Fruit fly (Drosophila melanogaster): ENCODE results near the gene Smr.

Gene Smr

DNA sequence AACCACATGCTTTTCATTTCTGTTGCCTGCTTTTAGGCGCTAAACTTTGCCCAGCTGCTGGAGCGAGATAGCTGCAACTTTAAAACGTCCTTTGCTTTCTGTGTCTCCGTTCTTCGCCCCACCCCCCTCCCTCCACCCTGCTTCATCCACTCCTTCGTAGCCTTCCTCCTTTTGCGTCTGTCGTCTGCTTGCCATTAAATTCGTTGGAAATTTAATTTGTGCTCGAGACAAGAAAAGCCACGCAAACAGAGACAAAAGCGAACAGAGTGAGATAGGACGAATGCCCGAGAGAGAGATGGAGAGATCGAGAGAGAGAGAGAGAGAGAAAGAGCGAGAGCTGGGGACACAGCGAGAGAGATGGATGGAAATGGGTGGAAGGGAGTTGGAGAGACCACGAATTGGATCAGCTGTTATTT lies 22.5 kb downstream of the Smr start:
- TF ChIP-seq CG33017 (tag; optimal IDR thresholded peaks at IDR 0.05) (no peak), kay (GFP tag; ENCODE audit: borderline replicate concordance) (peak; percentile 91)

dm6 chrX:12719152-12719779 lies 23.2 kb downstream of the Smr start:
- no peak for TF ChIP-seq pad (GFP tag; optimal IDR thresholded peaks at IDR 0.05)
- TF ChIP-seq CG12768 (GFP tag; optimal IDR thresholded peaks at IDR 0.05) = peak; percentile 30
- TF ChIP-seq CG7045 (GFP tag; optimal IDR thresholded peaks at IDR 0.05) = peak; percentile 58
- TF ChIP-seq cnc (optimal IDR thresholded peaks at IDR 0.05) = no peak
- peak; percentile 21 for TF ChIP-seq bab1 (GFP tag; optimal IDR thresholded peaks at IDR 0.05)
- TF ChIP-seq CG5204 (GFP tag; optimal IDR thresholded peaks at IDR 0.05) = peak; percentile 59
- TF ChIP-seq Clk (GFP tag; optimal IDR thresholded peaks at IDR 0.05) = peak; percentile 53
- peak; percentile 68 for TF ChIP-seq CG11617 (GFP tag; optimal IDR thresholded peaks at IDR 0.05)
- TF ChIP-seq CG7101 (tag; optimal IDR thresholded peaks at IDR 0.05) = peak; percentile 74
- TF ChIP-seq Mnt (GFP tag; optimal IDR thresholded peaks at IDR 0.05) = peak; percentile 1
- peak; percentile 70 for TF ChIP-seq CG14711 (tag; optimal IDR thresholded peaks at IDR 0.05)
- peak; percentile 48 for TF ChIP-seq CG33017 (tag; optimal IDR thresholded peaks at IDR 0.05)
- no peak for TF ChIP-seq Crg-1 (GFP tag; optimal IDR thresholded peaks at IDR 0.05)
- peak; percentile 41 for TF ChIP-seq CG1620 (GFP tag; optimal IDR thresholded peaks at IDR 0.05)
- TF ChIP-seq tj (GFP tag; optimal IDR thresholded peaks at IDR 0.05) = peak; percentile 66
- no peak for TF ChIP-seq ovo (GFP tag; optimal IDR thresholded peaks at IDR 0.05)
- TF ChIP-seq toe (GFP tag; optimal IDR thresholded peaks at IDR 0.05) = no peak

dm6 chrX:12718625-12719024 lies 23.8 kb downstream of the Smr start:
- TF ChIP-seq CG1620 (GFP tag; optimal IDR thresholded peaks at IDR 0.05) = no peak
- no peak for TF ChIP-seq CG33017 (tag; optimal IDR thresholded peaks at IDR 0.05)
- no peak for TF ChIP-seq Hr96 (GFP tag; optimal IDR thresholded peaks at IDR 0.05)
- TF ChIP-seq toe (GFP tag; optimal IDR thresholded peaks at IDR 0.05) = no peak
- peak; percentile 14 for TF ChIP-seq pad (GFP tag; optimal IDR thresholded peaks at IDR 0.05)
- peak; percentile 46 for TF ChIP-seq ovo (GFP tag; optimal IDR thresholded peaks at IDR 0.05)
- no peak for TF ChIP-seq CG7101 (tag; optimal IDR thresholded peaks at IDR 0.05)
- TF ChIP-seq CG11617 (GFP tag; optimal IDR thresholded peaks at IDR 0.05) = no peak

DNA sequence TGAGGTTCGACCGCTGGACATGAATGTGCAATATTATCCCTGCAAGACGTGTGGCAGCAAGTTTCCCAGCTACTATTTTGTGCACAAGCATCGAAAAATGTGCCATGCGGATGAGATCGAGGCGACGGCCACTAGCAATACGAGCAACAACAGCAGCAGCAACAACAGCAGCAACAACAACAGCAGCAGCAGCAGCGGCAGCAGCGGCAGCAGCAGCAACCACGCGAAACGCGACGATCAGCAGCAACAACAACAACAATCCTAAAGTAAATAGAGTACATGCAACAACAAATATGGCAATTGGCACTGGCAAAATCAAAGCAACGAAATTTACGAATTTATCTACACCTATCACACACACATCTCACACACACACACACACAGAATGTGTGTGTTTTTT lies 34.1 kb downstream of the Smr start:
- TF ChIP-seq CG14711 (tag; optimal IDR thresholded peaks at IDR 0.05) (no peak), Crg-1 (GFP tag; optimal IDR thresholded peaks at IDR 0.05) (no peak), CG7101 (tag; optimal IDR thresholded peaks at IDR 0.05) (no peak), Mnt (GFP tag; optimal IDR thresholded peaks at IDR 0.05) (no peak), Hr96 (GFP tag; optimal IDR thresholded peaks at IDR 0.05) (no peak), CG11617 (GFP tag; optimal IDR thresholded peaks at IDR 0.05) (no peak), bab1 (GFP tag; optimal IDR thresholded peaks at IDR 0.05) (no peak), tj (GFP tag; optimal IDR thresholded peaks at IDR 0.05) (no peak), cnc (optimal IDR thresholded peaks at IDR 0.05) (no peak), ovo (GFP tag; optimal IDR thresholded peaks at IDR 0.05) (no peak), toe (GFP tag; optimal IDR thresholded peaks at IDR 0.05) (no peak), cic (GFP tag; optimal IDR thresholded peaks at IDR 0.05) (no peak), CG5204 (GFP tag; optimal IDR thresholded peaks at IDR 0.05) (no peak), CG7045 (GFP tag; optimal IDR thresholded peaks at IDR 0.05) (no peak), pad (GFP tag; optimal IDR thresholded peaks at IDR 0.05) (no peak), CG12768 (GFP tag; optimal IDR thresholded peaks at IDR 0.05) (no peak), CG1620 (GFP tag; optimal IDR thresholded peaks at IDR 0.05) (no peak), CG33017 (tag; optimal IDR thresholded peaks at IDR 0.05) (no peak)

DNA sequence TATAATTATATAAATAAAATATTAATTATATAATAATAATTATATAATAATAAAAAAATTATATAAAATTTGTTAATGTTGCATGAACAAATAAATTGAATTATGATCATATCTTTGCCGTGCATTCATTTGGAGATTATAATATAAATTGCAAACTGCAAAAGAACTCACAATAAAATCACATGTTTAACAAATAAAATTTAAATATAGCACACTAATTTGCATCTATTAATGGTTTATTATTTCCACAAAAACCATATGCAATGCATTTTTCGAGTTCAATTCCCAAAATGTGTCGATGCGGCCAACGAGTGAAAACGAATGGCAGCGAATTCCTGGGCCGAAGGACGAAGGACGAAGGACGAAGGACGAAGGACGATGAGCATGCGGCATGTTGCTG lies 36.9 kb downstream of the Smr start, which contains the start of gene CG15725:
Gene CG15725 (plus strand): TSS at position 301 of the 400 bp plus-strand sequence.
- TF ChIP-seq Hr96 (GFP tag; optimal IDR thresholded peaks at IDR 0.05) (no peak), Clk (GFP tag; optimal IDR thresholded peaks at IDR 0.05) (no peak)

dm6 chrX:12699095-12699750 lies 43.2 kb downstream of the Smr start:
- TF ChIP-seq pad (GFP tag; optimal IDR thresholded peaks at IDR 0.05) (no peak), CG33017 (tag; optimal IDR thresholded peaks at IDR 0.05) (no peak), CG11617 (GFP tag; optimal IDR thresholded peaks at IDR 0.05) (no peak), CG14711 (tag; optimal IDR thresholded peaks at IDR 0.05) (peak; percentile 4)

DNA sequence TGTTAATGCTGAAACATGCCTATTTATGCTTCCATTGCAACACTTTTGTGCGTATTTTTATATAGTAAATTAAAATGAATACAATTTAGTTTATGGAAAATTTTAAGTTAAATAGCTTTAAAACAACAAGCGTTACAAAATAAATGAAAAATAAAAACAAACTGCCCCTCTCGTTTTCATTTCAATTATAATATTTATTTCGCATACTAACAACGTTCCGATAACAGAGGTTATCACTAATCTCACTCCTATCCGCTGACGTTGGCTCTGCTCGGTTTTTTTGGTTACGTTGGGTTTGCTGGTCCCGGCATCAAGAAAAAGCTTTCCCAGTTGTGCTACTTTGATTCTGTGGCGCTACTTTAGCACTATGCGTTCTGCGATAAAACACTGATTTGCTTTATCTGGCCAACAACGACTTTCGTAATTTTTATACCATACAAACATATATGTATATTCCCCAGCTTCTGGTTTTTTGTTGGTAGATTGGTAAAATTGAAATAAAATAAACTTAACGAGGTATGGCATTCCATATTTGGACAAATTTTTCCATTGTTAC lies 59.9 kb downstream of the Smr start:
- TF ChIP-seq pad (GFP tag; optimal IDR thresholded peaks at IDR 0.05) = no peak

Data from whole organism, adult.